Worm (Caenorhabditis elegans) whole organism, midembryonic: ENCODE measurements around the gene fkb-3.
A peak's percentile ranks its signal among the peaks of the same experiment; 100 is the strongest.

Experiments
- T22C8.4 ChIP-seq: fragments of 200-800 bp; sonication (Bioruptor generic); IDR thresholded peaks from 2 replicates; pipeline ENCODE4 v1.3.6; 2022; ENCODE audit warnings: missing genetic modification characterization, missing compliant biosample characterization
- cog-1 ChIP-seq: sonication (generic microtip); optimal IDR thresholded peaks from 2 replicates; lab custom pipeline; 2016; ENCODE audit warnings: missing genetic modification characterization, missing compliant biosample characterization
- flt-1 ChIP-seq: fragments of 200-800 bp; sonication (Bioruptor generic); IDR thresholded peaks from 2 replicates; pipeline ENCODE4 v1.3.6; 2022; ENCODE audit warnings: missing genetic modification characterization, missing compliant biosample characterization
- klf-2 ChIP-seq: fragments of 200-800 bp; sonication (Bioruptor generic); conservative IDR thresholded peaks from 2 replicates; pipeline ENCODE4 v1.3.6; 2022; ENCODE audit warnings: missing genetic modification reagents, missing genetic modification characterization, missing compliant biosample characterization
- med-1 ChIP-seq: sonication (generic microtip); optimal IDR thresholded peaks from 2 replicates; lab custom pipeline; 2017; ENCODE audit warnings: missing genetic modification characterization, mild to moderate bottlenecking, missing compliant biosample characterization, antibody characterized with exemption, missing genetic modification reagents; ENCODE audit not compliant: insufficient read depth
- ref-1 ChIP-seq: fragments of 200-800 bp; sonication (Bioruptor generic); conservative IDR thresholded peaks from 2 replicates; pipeline ENCODE4 v1.3.6; 2022; ENCODE audit warnings: missing genetic modification reagents, missing genetic modification characterization, missing compliant biosample characterization
- tab-1 ChIP-seq: fragments of 200-800 bp; sonication (Bioruptor generic); IDR thresholded peaks from 2 replicates; pipeline ENCODE4 v1.3.6; 2022; ENCODE audit warnings: missing genetic modification characterization, missing compliant biosample characterization
- ztf-23 ChIP-seq: fragments of 200-800 bp; sonication (Bioruptor generic); IDR thresholded peaks from 2 replicates; pipeline ENCODE4 v1.3.6; 2022; ENCODE audit warnings: missing genetic modification reagents, missing genetic modification characterization, missing compliant biosample characterization
- ztf-29 ChIP-seq: fragments of 200-800 bp; sonication (Bioruptor generic); IDR thresholded peaks from 2 replicates; pipeline ENCODE4 v1.3.6; 2022; ENCODE audit warnings: missing genetic modification reagents, missing genetic modification characterization, missing compliant biosample characterization

fkb-3 gene

ce11 chrV:7224353-7224752 lies 670 bp upstream of the fkb-3 start:
- TF ChIP-seq ref-1 (GFP tag; lab: Robert Waterston, UW) (no peak), flt-1 (GFP tag; lab: Robert Waterston, UW) (no peak), ztf-29 (GFP tag; lab: Robert Waterston, UW) (no peak)

- no peak for TF ChIP-seq ref-1 (GFP tag; lab: Robert Waterston, UW)
- no peak for TF ChIP-seq cog-1
- TF ChIP-seq tab-1 (GFP tag; lab: Robert Waterston, UW) = no peak
- no peak for TF ChIP-seq klf-2
- TF ChIP-seq flt-1 (GFP tag; lab: Robert Waterston, UW) = no peak
- TF ChIP-seq T22C8.4 (GFP tag; lab: Robert Waterston, UW) = no peak
- no peak for TF ChIP-seq med-1 (GFP tag; lab: Kevin White, UChicago)
- no peak for TF ChIP-seq ztf-23 (GFP tag; lab: Robert Waterston, UW)
- TF ChIP-seq ztf-29 (GFP tag; lab: Robert Waterston, UW) = no peak
These were observed 871 bp downstream of the fkb-3 start for ce11 chrV:7225894-7226293.

- TF ChIP-seq cog-1 (no peak), tab-1 (GFP tag; lab: Robert Waterston, UW) (peak; percentile 90), flt-1 (GFP tag; lab: Robert Waterston, UW) (peak; percentile 94), ztf-23 (GFP tag; lab: Robert Waterston, UW) (peak; percentile 94), ztf-29 (GFP tag; lab: Robert Waterston, UW) (peak; percentile 78), ref-1 (GFP tag; lab: Robert Waterston, UW) (peak; percentile 60; the same call in 1 of the 2 replicates), med-1 (GFP tag; lab: Kevin White, UChicago) (peak; percentile 95), T22C8.4 (GFP tag; lab: Robert Waterston, UW) (peak; percentile 72), klf-2 (peak; percentile 82)
These were observed 5.8 kb downstream of the fkb-3 start, which contains the start of the genes gei-6 and krr-1 for ce11 chrV:7230847-7231246. TSS of gene gei-6 (minus strand) at chrV:7230848. TSS of gene krr-1 (plus strand) at chrV:7231190.

- TF ChIP-seq flt-1 (GFP tag; lab: Robert Waterston, UW) (no peak), tab-1 (GFP tag; lab: Robert Waterston, UW) (no peak), med-1 (GFP tag; lab: Kevin White, UChicago) (no peak), ref-1 (GFP tag; lab: Robert Waterston, UW) (no peak), cog-1 (no peak), T22C8.4 (GFP tag; lab: Robert Waterston, UW) (no peak), ztf-29 (GFP tag; lab: Robert Waterston, UW) (no peak), ztf-23 (GFP tag; lab: Robert Waterston, UW) (no peak), klf-2 (no peak)
These were observed 6.5 kb downstream of the fkb-3 start for ce11 chrV:7231524-7231923.

- TF ChIP-seq ztf-29 (GFP tag; lab: Robert Waterston, UW) (no peak), cog-1 (no peak), tab-1 (GFP tag; lab: Robert Waterston, UW) (no peak), ref-1 (GFP tag; lab: Robert Waterston, UW) (no peak), ztf-23 (GFP tag; lab: Robert Waterston, UW) (no peak), med-1 (GFP tag; lab: Kevin White, UChicago) (no peak), klf-2 (no peak), T22C8.4 (GFP tag; lab: Robert Waterston, UW) (no peak), flt-1 (GFP tag; lab: Robert Waterston, UW) (no peak)
These were observed 9.7 kb downstream of the fkb-3 start, which contains the start of gene C05C8.5 for ce11 chrV:7234726-7235125. TSS of gene C05C8.5 (minus strand) at chrV:7234826.

ce11 chrV:7236694-7237093 lies 11.7 kb downstream of the fkb-3 start:
- TF ChIP-seq klf-2 = no peak
- TF ChIP-seq cog-1 = no peak
- TF ChIP-seq T22C8.4 (GFP tag; lab: Robert Waterston, UW) = no peak
- TF ChIP-seq ref-1 (GFP tag; lab: Robert Waterston, UW) = no peak
- no peak for TF ChIP-seq ztf-29 (GFP tag; lab: Robert Waterston, UW)
- no peak for TF ChIP-seq ztf-23 (GFP tag; lab: Robert Waterston, UW)
- TF ChIP-seq tab-1 (GFP tag; lab: Robert Waterston, UW) = no peak
- no peak for TF ChIP-seq flt-1 (GFP tag; lab: Robert Waterston, UW)
- no peak for TF ChIP-seq med-1 (GFP tag; lab: Kevin White, UChicago)

ce11 chrV:7237094-7237132 lies 11.9 kb downstream of the fkb-3 start, which contains the start of gene hpo-9:
TSS of gene hpo-9 (minus strand) at chrV:7237130.
- no peak for TF ChIP-seq ref-1 (GFP tag; lab: Robert Waterston, UW)
- no peak for TF ChIP-seq tab-1 (GFP tag; lab: Robert Waterston, UW)
- no peak for TF ChIP-seq ztf-23 (GFP tag; lab: Robert Waterston, UW)
- TF ChIP-seq flt-1 (GFP tag; lab: Robert Waterston, UW) = no peak
- TF ChIP-seq med-1 (GFP tag; lab: Kevin White, UChicago) = no peak
- no peak for TF ChIP-seq cog-1
- TF ChIP-seq ztf-29 (GFP tag; lab: Robert Waterston, UW) = no peak
- TF ChIP-seq klf-2 = no peak
- TF ChIP-seq T22C8.4 (GFP tag; lab: Robert Waterston, UW) = no peak

ce11 chrV:7237133-7237532 lies 12.1 kb downstream of the fkb-3 start, which contains the start of gene hyls-1:
TSS of gene hyls-1 (plus strand) at chrV:7237381.
- no peak for TF ChIP-seq ref-1 (GFP tag; lab: Robert Waterston, UW)
- TF ChIP-seq cog-1 = peak; percentile 78
- 0 out of 2 replicates have a peak, but pooled peaks have one; percentile 56 for TF ChIP-seq ztf-23 (GFP tag; lab: Robert Waterston, UW)
- 0 out of 2 replicates have a peak, but pooled peaks have one; percentile 45 for TF ChIP-seq flt-1 (GFP tag; lab: Robert Waterston, UW)

DNA sequence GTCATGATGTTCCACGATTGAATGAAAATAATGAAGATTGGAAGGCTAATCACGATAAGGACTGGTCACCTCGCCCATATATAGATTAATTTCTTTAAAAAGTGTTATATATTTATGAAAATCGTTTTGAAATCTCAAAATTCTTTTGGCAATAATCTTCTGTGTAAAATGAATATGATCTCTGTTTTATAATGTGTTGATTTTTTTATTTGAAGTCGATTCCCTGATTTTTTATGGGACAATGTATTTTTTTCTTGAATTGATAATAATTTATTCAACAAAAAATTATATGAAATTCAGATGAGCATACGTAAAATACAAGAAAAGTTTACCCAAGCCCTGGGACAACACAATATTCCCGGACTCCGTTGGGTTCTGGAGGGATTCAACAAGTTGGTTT lies 14.4 kb downstream of the fkb-3 start, which contains the start of gene C05C8.1:
Gene C05C8.1 (plus strand): TSS at position 301 of the 400 bp plus-strand sequence.
- no peak for TF ChIP-seq cog-1
- TF ChIP-seq klf-2 = no peak
- TF ChIP-seq ztf-23 (GFP tag; lab: Robert Waterston, UW) = no peak
- no peak for TF ChIP-seq T22C8.4 (GFP tag; lab: Robert Waterston, UW)
- TF ChIP-seq tab-1 (GFP tag; lab: Robert Waterston, UW) = no peak
- TF ChIP-seq med-1 (GFP tag; lab: Kevin White, UChicago) = no peak
- TF ChIP-seq ref-1 (GFP tag; lab: Robert Waterston, UW) = no peak
- no peak for TF ChIP-seq ztf-29 (GFP tag; lab: Robert Waterston, UW)
- no peak for TF ChIP-seq flt-1 (GFP tag; lab: Robert Waterston, UW)

DNA sequence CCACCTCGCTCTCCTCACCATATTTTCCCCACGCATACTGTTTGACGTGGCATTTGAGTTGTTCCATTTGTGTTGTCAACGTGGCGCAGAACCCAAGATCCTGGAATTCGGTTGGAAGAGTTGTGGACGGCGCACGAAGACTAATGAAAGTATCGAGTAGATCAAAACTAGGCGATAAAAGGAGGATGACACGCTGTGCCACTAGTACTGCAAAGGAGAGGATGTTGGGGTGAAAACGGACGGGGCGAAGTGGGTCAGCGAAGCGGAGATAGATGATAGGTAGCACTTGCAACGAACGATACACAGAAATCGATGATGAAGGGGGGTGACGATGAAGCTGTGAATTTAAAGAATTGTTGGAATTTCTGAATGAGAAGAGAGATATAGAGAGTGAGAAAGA lies 21.9 kb downstream of the fkb-3 start, which contains the start of gene C05C8.7:
Gene C05C8.7 (minus strand): TSS at position 100 of the 400 bp plus-strand sequence.
- TF ChIP-seq cog-1 (no peak), med-1 (GFP tag; lab: Kevin White, UChicago) (no peak), T22C8.4 (GFP tag; lab: Robert Waterston, UW) (no peak), flt-1 (GFP tag; lab: Robert Waterston, UW) (0 out of 2 replicates have a peak, but pooled peaks have one; percentile 51), tab-1 (GFP tag; lab: Robert Waterston, UW) (no peak)
